Worm (Caenorhabditis elegans): ENCODE measurements around the gene lgc-18.

ce11 chrX:12093992-12094391, 31.4 kb upstream of the lgc-18 start:
- no peak for TF ChIP-seq ztf-29 (GFP tag; IDR thresholded peaks at IDR 0.05)
- no peak for TF ChIP-seq klf-2 (GFP tag; conservative IDR thresholded peaks at IDR 0.05)
- TF ChIP-seq T22C8.4 (GFP tag; IDR thresholded peaks at IDR 0.05) = no peak
- no peak for TF ChIP-seq med-1 (GFP tag; optimal IDR thresholded peaks at IDR 0.05; ENCODE audit: insufficient read depth)
- TF ChIP-seq ztf-23 (GFP tag; IDR thresholded peaks at IDR 0.05) = no peak
- TF ChIP-seq tab-1 (GFP tag; IDR thresholded peaks at IDR 0.05) = no peak
- TF ChIP-seq ref-1 (GFP tag; conservative IDR thresholded peaks at IDR 0.05) = no peak
- TF ChIP-seq flt-1 (GFP tag; IDR thresholded peaks at IDR 0.05) = no peak
- TF ChIP-seq cog-1 (tag; optimal IDR thresholded peaks at IDR 0.05) = no peak
